Fruit fly (Drosophila melanogaster) whole organism, wandering third instar larva: ENCODE data around the gene TfIIA-L.

ENCODE experiments used
- CrebA ChIP-seq: fragments of 200-800 bp; sonication (Bioruptor generic); optimal IDR thresholded peaks from 2 replicates; lab custom pipeline; 2016; ENCODE audit warnings: missing biosample characterization, mild to moderate bottlenecking, missing genetic modification characterization, borderline replicate concordance
- N ChIP-seq: fragments of >200 bp; optimal IDR thresholded peaks from 2 replicates; lab custom pipeline; 2018; ENCODE audit warnings: missing biosample characterization, missing external identifiers, missing genetic modification characterization
- Rel ChIP-seq, 2 experiments: fragments of 200-800 bp; sonication (Bioruptor generic) in 1 of 2; optimal IDR thresholded peaks; 2 replicates in 1 of 2; 3 replicates in 1 of 2; lab custom pipeline; 2016 to 2019; ENCODE audit warnings: mild to moderate bottlenecking in 2 of 2, missing biosample characterization in 2 of 2, missing genetic modification characterization in 2 of 2, moderate library complexity in 1 of 2
- br ChIP-seq: fragments of 200-800 bp; sonication (Bioruptor generic); optimal IDR thresholded peaks from 2 replicates; lab custom pipeline; 2016; ENCODE audit warnings: missing biosample characterization, missing genetic modification characterization
- pan ChIP-seq: fragments of >200 bp; optimal IDR thresholded peaks from 2 replicates; lab custom pipeline; 2017
- psq ChIP-seq: fragments of 200-800 bp; sonication (Bioruptor generic); optimal IDR thresholded peaks from 3 replicates; lab custom pipeline; 2017; ENCODE audit warnings: missing biosample characterization, mild to moderate bottlenecking, missing genetic modification characterization, moderate library complexity

dm6 chr3R:27240967-27241366 is 9.9 kb upstream of the TfIIA-L start, which contains the start of gene CG17991:
- no peak for TF ChIP-seq Rel (GFP tag; optimal IDR thresholded peaks at IDR 0.05; lab: Kevin White, UChicago)
- no peak for TF ChIP-seq Rel (tag; optimal IDR thresholded peaks at IDR 0.05; lab: Kevin White, UChicago)
- TF ChIP-seq N (GFP tag; lab: Kevin White, UChicago), result no peak
- TF ChIP-seq pan (lab: Kevin White, UChicago), result no peak
- TF ChIP-seq br (GFP tag; lab: Kevin White, UChicago), result no peak
- no peak for TF ChIP-seq psq (GFP tag; lab: Kevin White, UChicago)
- TF ChIP-seq CrebA (GFP tag; lab: Kevin White, UChicago), result no peak
